Worm (Caenorhabditis elegans): Measurements from ENCODE around the gene nhr-21.

DNA sequence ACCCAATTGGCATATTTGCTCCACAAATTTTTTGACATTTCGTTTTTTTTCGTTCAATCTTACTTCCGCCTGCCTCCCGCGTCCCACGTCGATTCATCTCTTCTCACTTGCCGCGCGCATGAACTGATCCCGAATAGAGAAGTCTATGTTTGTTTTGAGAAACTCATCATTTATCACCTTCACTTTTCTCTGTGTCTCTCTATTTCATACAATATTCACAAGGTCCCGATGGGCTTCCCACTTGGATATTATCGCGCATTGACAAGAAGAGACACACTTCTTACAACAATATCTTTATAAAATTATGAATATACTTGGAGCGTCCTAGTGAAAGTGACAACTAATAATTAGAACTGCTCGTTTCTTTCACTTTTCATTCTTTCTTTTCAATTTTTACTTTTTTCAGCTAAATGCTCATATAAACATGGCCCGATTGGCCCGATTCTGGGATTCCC, 19.5 kb downstream of the nhr-21 start, which contains the start of gene insc-1:
- TF ChIP-seq fos-1 (tag; optimal IDR thresholded peaks at IDR 0.05) (no peak), nhr-25 (tag; optimal IDR thresholded peaks at IDR 0.05) (no peak), ama-1 (optimal IDR thresholded peaks at IDR 0.05) (no peak), ztf-11 (tag; optimal IDR thresholded peaks at IDR 0.05) (no peak), pha-4 (tag; optimal IDR thresholded peaks at IDR 0.05) (no peak), snpc-4 (tag; optimal IDR thresholded peaks at IDR 0.05) (no peak), elt-3 (tag; optimal IDR thresholded peaks at IDR 0.05) (no peak), nhr-237 (tag; optimal IDR thresholded peaks at IDR 0.05) (no peak), unc-62 (GFP tag; optimal IDR thresholded peaks at IDR 0.05) (no peak)

All from whole organism, L3 larva.